Fruit fly (Drosophila melanogaster) whole organism, prepupa: ENCODE measurements around the gene Ucp4C.

Source experiments
- Blimp-1 ChIP-seq: fragments of 200-800 bp; sonication (Bioruptor generic); optimal IDR thresholded peaks from 3 replicates; lab custom pipeline; 2017; ENCODE audit warnings: missing biosample characterization, missing genetic modification characterization, mild to moderate bottlenecking, moderate library complexity, missing genetic modification reagents
- CG10669 ChIP-seq: fragments of 200-800 bp; sonication (Bioruptor generic); optimal IDR thresholded peaks from 3 replicates; lab custom pipeline; 2018; ENCODE audit warnings: missing biosample characterization, mild to moderate bottlenecking, missing genetic modification characterization, moderate library complexity
- CG11294 ChIP-seq: fragments of 200-800 bp; sonication (Bioruptor generic); IDR thresholded peaks from 2 replicates; pipeline ENCODE4 v1.3.6; 2022; ENCODE audit warnings: missing biosample characterization, missing genetic modification characterization
- CG11902 ChIP-seq: fragments of 200-800 bp; sonication (Bioruptor generic); optimal IDR thresholded peaks from 3 replicates; lab custom pipeline; 2016; ENCODE audit warnings: missing biosample characterization, missing genetic modification characterization
- CG15336 ChIP-seq: fragments of 200-800 bp; sonication (Bioruptor generic); IDR thresholded peaks from 2 replicates; pipeline ENCODE4 v1.3.6; 2022; ENCODE audit warnings: missing biosample characterization, missing genetic modification characterization
- CG1621 ChIP-seq: fragments of 200-800 bp; sonication (Bioruptor generic); optimal IDR thresholded peaks from 3 replicates; lab custom pipeline; 2018; ENCODE audit warnings: missing biosample characterization, mild to moderate bottlenecking, missing genetic modification characterization
- CG16779 ChIP-seq: fragments of 200-800 bp; sonication (Bioruptor generic); optimal IDR thresholded peaks from 3 replicates; lab custom pipeline; 2017; ENCODE audit warnings: missing biosample characterization, mild to moderate bottlenecking, missing genetic modification characterization
- CG3032 ChIP-seq: fragments of 200-800 bp; optimal IDR thresholded peaks from 2 replicates; lab custom pipeline; 2019; ENCODE audit warnings: missing biosample characterization, mild to moderate bottlenecking, missing genetic modification characterization, moderate library complexity
- CG31627 ChIP-seq: fragments of 200-800 bp; sonication (Bioruptor generic); optimal IDR thresholded peaks from 3 replicates; lab custom pipeline; 2016; ENCODE audit warnings: missing biosample characterization, missing genetic modification characterization
- CG32006 ChIP-seq: fragments of 200-800 bp; sonication (Bioruptor generic); optimal IDR thresholded peaks from 3 replicates; lab custom pipeline; 2017; ENCODE audit warnings: missing biosample characterization, mild to moderate bottlenecking, missing genetic modification characterization
- CG34406 ChIP-seq: fragments of 200-800 bp; sonication (Bioruptor generic); optimal IDR thresholded peaks from 3 replicates; lab custom pipeline; 2016; ENCODE audit warnings: missing biosample characterization, missing genetic modification characterization
- CG3919 ChIP-seq: fragments of 200-800 bp; sonication (Bioruptor generic); optimal IDR thresholded peaks from 3 replicates; lab custom pipeline; 2016; ENCODE audit warnings: missing biosample characterization, missing genetic modification characterization
- CG6792 ChIP-seq: fragments of 200-800 bp; sonication (Bioruptor generic); optimal IDR thresholded peaks from 3 replicates; lab custom pipeline; 2016; ENCODE audit warnings: missing biosample characterization, missing genetic modification characterization
- CG6808 ChIP-seq: fragments of 200-800 bp; sonication (Bioruptor generic); optimal IDR thresholded peaks from 3 replicates; lab custom pipeline; 2017; ENCODE audit warnings: missing biosample characterization, missing genetic modification characterization, mild to moderate bottlenecking, moderate library complexity, missing genetic modification reagents
- CG6854 ChIP-seq: fragments of 200-800 bp; sonication (Bioruptor generic); optimal IDR thresholded peaks from 2 replicates; lab custom pipeline; 2017; ENCODE audit warnings: missing biosample characterization, mild to moderate bottlenecking, missing genetic modification characterization
- CG8632 ChIP-seq: fragments of 200-800 bp; sonication (Bioruptor generic); optimal IDR thresholded peaks from 3 replicates; lab custom pipeline; 2016; ENCODE audit warnings: missing biosample characterization, missing genetic modification characterization
- CG9139 ChIP-seq: fragments of 200-800 bp; sonication (Bioruptor generic); optimal IDR thresholded peaks from 3 replicates; lab custom pipeline; 2017; ENCODE audit warnings: missing biosample characterization, mild to moderate bottlenecking, missing genetic modification characterization
- Eip75B ChIP-seq: fragments of 200-800 bp; sonication (Bioruptor generic); optimal IDR thresholded peaks from 3 replicates; lab custom pipeline; 2016; ENCODE audit warnings: missing biosample characterization, missing genetic modification characterization
- Eip78C ChIP-seq: fragments of 200-800 bp; sonication (Bioruptor generic); peaks from one replicate; lab custom pipeline; 2016; ENCODE audit warnings: missing biosample characterization, missing genetic modification characterization
- Eip93F ChIP-seq: fragments of 200-800 bp; sonication (Bioruptor generic); optimal IDR thresholded peaks from 2 replicates; lab custom pipeline; 2016; ENCODE audit warnings: missing biosample characterization, mild to moderate bottlenecking, missing genetic modification characterization
- Ets96B ChIP-seq: fragments of 200-800 bp; optimal IDR thresholded peaks from 2 replicates; lab custom pipeline; 2019; ENCODE audit warnings: missing biosample characterization, mild to moderate bottlenecking, missing genetic modification characterization, moderate library complexity
- Gug ChIP-seq: fragments of 200-800 bp; sonication (Bioruptor generic); IDR thresholded peaks from 2 replicates; pipeline ENCODE4 v1.3.6; 2022; ENCODE audit warnings: missing biosample characterization, missing genetic modification characterization
- Hr38 ChIP-seq: sonication (Bioruptor generic); optimal IDR thresholded peaks from 2 replicates; lab custom pipeline; 2016; ENCODE audit warnings: missing biosample characterization, missing genetic modification characterization
- Hr39 ChIP-seq: fragments of 200-800 bp; sonication (Bioruptor generic); optimal IDR thresholded peaks from 2 replicates; lab custom pipeline; 2016; ENCODE audit warnings: missing biosample characterization, missing genetic modification characterization
- Lpt ChIP-seq: fragments of 200-800 bp; sonication (Bioruptor generic); optimal IDR thresholded peaks from 3 replicates; lab custom pipeline; 2016; ENCODE audit warnings: missing biosample characterization, missing genetic modification characterization
- Met ChIP-seq: fragments of 200-800 bp; sonication (Bioruptor generic); optimal IDR thresholded peaks from 3 replicates; lab custom pipeline; 2016; ENCODE audit warnings: missing biosample characterization, missing genetic modification characterization
- OdsH ChIP-seq: fragments of 200-800 bp; sonication (Bioruptor generic); optimal IDR thresholded peaks from 3 replicates; lab custom pipeline; 2016; ENCODE audit warnings: missing biosample characterization, missing genetic modification characterization
- Sox14 ChIP-seq: fragments of 200-800 bp; sonication (Bioruptor generic); optimal IDR thresholded peaks from 3 replicates; lab custom pipeline; 2016; ENCODE audit warnings: missing biosample characterization, missing genetic modification characterization
- Sox15 ChIP-seq: fragments of 200-800 bp; sonication (Bioruptor generic); optimal IDR thresholded peaks from 3 replicates; lab custom pipeline; 2016; ENCODE audit warnings: missing biosample characterization, missing genetic modification characterization
- achi ChIP-seq: fragments of 200-800 bp; sonication (Bioruptor generic); optimal IDR thresholded peaks from 3 replicates; lab custom pipeline; 2016; ENCODE audit warnings: missing biosample characterization, missing genetic modification characterization
- acj6 ChIP-seq: fragments of 200-800 bp; sonication (Bioruptor generic); optimal IDR thresholded peaks from 3 replicates; lab custom pipeline; 2016; ENCODE audit warnings: missing biosample characterization, missing genetic modification characterization
- cyc ChIP-seq: fragments of 200-800 bp; sonication (Bioruptor generic); optimal IDR thresholded peaks from 3 replicates; lab custom pipeline; 2016; ENCODE audit warnings: missing biosample characterization, missing genetic modification characterization
- dac ChIP-seq: fragments of 200-800 bp; sonication (Bioruptor generic); optimal IDR thresholded peaks from 2 replicates; lab custom pipeline; 2017; ENCODE audit warnings: missing biosample characterization, mild to moderate bottlenecking, missing genetic modification characterization
- dsx ChIP-seq: fragments of 200-800 bp; optimal IDR thresholded peaks from 3 replicates; lab custom pipeline; 2019; ENCODE audit warnings: missing biosample characterization, mild to moderate bottlenecking, missing genetic modification characterization, moderate library complexity; ENCODE audit not compliant: poor library complexity, severe bottlenecking
- eg ChIP-seq: fragments of 200-800 bp; sonication (Bioruptor generic); IDR thresholded peaks from 3 replicates; pipeline ENCODE4 v1.3.6; 2022; ENCODE audit warnings: missing biosample characterization, missing genetic modification characterization
- esn ChIP-seq: fragments of 200-800 bp; sonication (Bioruptor generic); optimal IDR thresholded peaks from 2 replicates; lab custom pipeline; 2016; ENCODE audit warnings: missing biosample characterization, mild to moderate bottlenecking, missing genetic modification characterization, moderate library complexity
- fd59A ChIP-seq: fragments of 200-800 bp; sonication (Bioruptor generic); optimal IDR thresholded peaks from 2 replicates; lab custom pipeline; 2017; ENCODE audit warnings: missing biosample characterization, mild to moderate bottlenecking, missing genetic modification characterization, missing genetic modification reagents
- fkh ChIP-seq: fragments of 200-800 bp; sonication (Bioruptor generic); optimal IDR thresholded peaks from 3 replicates; lab custom pipeline; 2017; ENCODE audit warnings: missing biosample characterization, mild to moderate bottlenecking, missing genetic modification characterization, moderate library complexity
- lz ChIP-seq: fragments of 200-800 bp; sonication (Bioruptor generic); optimal IDR thresholded peaks from 3 replicates; lab custom pipeline; 2016; ENCODE audit warnings: missing biosample characterization, missing genetic modification characterization
- net ChIP-seq: fragments of 200-800 bp; sonication (Bioruptor generic); optimal IDR thresholded peaks from 3 replicates; lab custom pipeline; 2016; ENCODE audit warnings: missing biosample characterization, missing genetic modification characterization
- pdm3 ChIP-seq: fragments of 200-800 bp; sonication (Bioruptor generic); optimal IDR thresholded peaks from 3 replicates; lab custom pipeline; 2016; ENCODE audit warnings: missing biosample characterization, missing genetic modification characterization
- salr ChIP-seq, 2 experiments: fragments of 200-800 bp; sonication (Bioruptor generic); optimal IDR thresholded peaks; 3 replicates each; lab custom pipeline; 2016 to 2018; ENCODE audit warnings: missing biosample characterization in 2 of 2, missing genetic modification characterization in 2 of 2, mild to moderate bottlenecking in 1 of 2
- ss ChIP-seq, 2 experiments: fragments of 200-800 bp; sonication (Bioruptor generic); optimal IDR thresholded peaks; 2 replicates in 1 of 2; 3 replicates in 1 of 2; lab custom pipeline; 2017 to 2018; ENCODE audit warnings: mild to moderate bottlenecking in 2 of 2, missing biosample characterization in 2 of 2, missing genetic modification characterization in 2 of 2, moderate library complexity in 1 of 2
- svp ChIP-seq: fragments of 200-800 bp; sonication (Bioruptor generic); peaks from one replicate; lab custom pipeline; 2016; ENCODE audit warnings: missing biosample characterization, missing genetic modification characterization
- topi ChIP-seq: fragments of 200-800 bp; sonication (Bioruptor generic); optimal IDR thresholded peaks from 3 replicates; lab custom pipeline; 2016; ENCODE audit warnings: missing biosample characterization, missing genetic modification characterization
- vri ChIP-seq: fragments of 200-800 bp; sonication (Bioruptor generic); optimal IDR thresholded peaks from 3 replicates; lab custom pipeline; 2016; ENCODE audit warnings: missing biosample characterization, mild to moderate bottlenecking, missing genetic modification characterization

Gene Ucp4C

dm6 chr2L:5982334-5982987 is 14.1 kb downstream of the Ucp4C start (continued):
- TF ChIP-seq CG3032 (tag; lab: Kevin White, UChicago): no peak
- peak; percentile 88 for TF ChIP-seq CG1621
- TF ChIP-seq vri: peak; percentile 92
- peak; percentile 2 for TF ChIP-seq Lpt
- no peak for TF ChIP-seq Hr38
- TF ChIP-seq fd59A (GFP tag; lab: Kevin White, UChicago): peak; percentile 33
- peak; percentile 29 for TF ChIP-seq Ets96B
- TF ChIP-seq achi (GFP tag; lab: Kevin White, UChicago): peak; percentile 95
- peak; percentile 16 for TF ChIP-seq CG32006 (GFP tag; lab: Kevin White, UChicago)
- peak; percentile 25 for TF ChIP-seq pdm3 (GFP tag; lab: Kevin White, UChicago)
- TF ChIP-seq CG34406: no peak
- peak; percentile 45 for TF ChIP-seq dsx (GFP tag; lab: Kevin White, UChicago)
- peak; percentile 23 for TF ChIP-seq OdsH (GFP tag; lab: Kevin White, UChicago)

dm6 chr2L:5983236-5983635 is 14.9 kb downstream of the Ucp4C start:
- peak; percentile 2 for TF ChIP-seq CG6854 (GFP tag; lab: Kevin White, UChicago)
- no peak for TF ChIP-seq CG6808 (GFP tag; lab: Kevin White, UChicago)
- peak; percentile 35 for TF ChIP-seq svp (GFP tag; lab: Kevin White, UChicago)
- peak; percentile 7 for TF ChIP-seq Eip75B (GFP tag; lab: Kevin White, UChicago)
- peak; percentile 20 for TF ChIP-seq Blimp-1 (GFP tag; lab: Kevin White, UChicago)
- TF ChIP-seq CG8632: no peak
- TF ChIP-seq Sox14 (GFP tag; lab: Kevin White, UChicago): peak; percentile 55

- TF ChIP-seq dsx (GFP tag; lab: Kevin White, UChicago) (peak; percentile 30), cyc (GFP tag; lab: Kevin White, UChicago) (peak; percentile 52), CG3919 (GFP tag; lab: Kevin White, UChicago) (peak; percentile 38), CG1621 (peak; percentile 47), topi (no peak), CG15336 (GFP tag; lab: Robert Waterston, UW) (no peak), Sox14 (GFP tag; lab: Kevin White, UChicago) (peak; percentile 66), CG16779 (tag; lab: Kevin White, UChicago) (no peak), lz (GFP tag; lab: Kevin White, UChicago) (peak; percentile 58), Eip78C (peak; percentile 66), CG11294 (no peak), CG6792 (GFP tag; lab: Kevin White, UChicago) (peak; percentile 29), dac (GFP tag; lab: Kevin White, UChicago) (no peak), Sox15 (peak; percentile 25), Blimp-1 (GFP tag; lab: Kevin White, UChicago) (no peak), CG6854 (GFP tag; lab: Kevin White, UChicago) (no peak), ss (GFP tag; optimal IDR thresholded peaks at IDR 0.05; lab: Kevin White, UChicago) (peak in 1 of 2 experiments; percentile 3), salr (GFP tag; optimal IDR thresholded peaks at IDR 0.05; lab: Kevin White, UChicago) (peak in 1 of 2 experiments; percentile 29), Ets96B (peak; percentile 23), CG9139 (GFP tag; lab: Kevin White, UChicago) (no peak), fkh (GFP tag; lab: Kevin White, UChicago) (peak; percentile 12), CG31627 (GFP tag; lab: Kevin White, UChicago) (peak; percentile 66), eg (no peak), CG11902 (GFP tag; lab: Kevin White, UChicago) (no peak), Eip93F (GFP tag; lab: Kevin White, UChicago) (no peak), Eip75B (GFP tag; lab: Kevin White, UChicago) (no peak), net (GFP tag; lab: Kevin White, UChicago) (no peak), acj6 (GFP tag; lab: Kevin White, UChicago) (peak; percentile 19), CG32006 (GFP tag; lab: Kevin White, UChicago) (no peak), CG34406 (no peak), Gug (GFP tag; lab: Robert Waterston, UW) (no peak), CG3032 (tag; lab: Kevin White, UChicago) (peak; percentile 51), svp (GFP tag; lab: Kevin White, UChicago) (peak; percentile 83), Hr39 (GFP tag; lab: Kevin White, UChicago) (no peak), esn (peak; percentile 45), Hr38 (no peak), CG10669 (GFP tag; lab: Kevin White, UChicago) (peak; percentile 10), Met (no peak)
- TF ChIP-seq, all 60 proteins: peak for 19
Observed at dm6 chr2L:5986094-5986493, 17.7 kb downstream of the Ucp4C start, which contains the start of gene ifc. Gene ifc, plus strand, starts transcription at chr2L:5986348.
